Fruit fly (Drosophila melanogaster) whole organism, embryonic: ENCODE measurements around the gene CG7342.

Experiments
- BEAF-32 ChIP-seq: fragments of 200-800 bp; sonication (Bioruptor generic); optimal IDR thresholded peaks from 3 replicates; lab custom pipeline; 2017; ENCODE audit warnings: missing biosample characterization, missing genetic modification characterization, mild to moderate bottlenecking, moderate library complexity, missing genetic modification reagents
- CG12391 ChIP-seq: fragments of 200-800 bp; sonication (Bioruptor generic); optimal IDR thresholded peaks from 3 replicates; lab custom pipeline; 2018; ENCODE audit warnings: missing biosample characterization, mild to moderate bottlenecking, missing genetic modification characterization, moderate library complexity
- CG12659 ChIP-seq: fragments of 200-800 bp; sonication (Bioruptor generic); optimal IDR thresholded peaks from 3 replicates; lab custom pipeline; 2017; ENCODE audit warnings: mild to moderate bottlenecking, missing biosample characterization, missing genetic modification reagents, missing genetic modification characterization
- CG14050 ChIP-seq: fragments of 200-800 bp; sonication (Bioruptor generic); IDR thresholded peaks from 3 replicates; pipeline ENCODE4 v1.3.6; 2022; ENCODE audit warnings: missing biosample characterization, missing genetic modification characterization
- CG14860 ChIP-seq: fragments of 200-800 bp; sonication (Bioruptor generic); IDR thresholded peaks from 3 replicates; pipeline ENCODE4 v1.3.6; 2022; ENCODE audit warnings: missing biosample characterization, missing genetic modification characterization; ENCODE audit not compliant: partially characterized antibody
- CG15269 ChIP-seq: fragments of 200-800 bp; sonication (Bioruptor generic); optimal IDR thresholded peaks from 2 replicates; lab custom pipeline; 2018; ENCODE audit warnings: missing biosample characterization, mild to moderate bottlenecking, missing genetic modification characterization, moderate library complexity
- CG15601 ChIP-seq: fragments of 200-800 bp; sonication (Bioruptor generic); optimal IDR thresholded peaks from 3 replicates; lab custom pipeline; 2019; ENCODE audit warnings: missing biosample characterization, mild to moderate bottlenecking, missing genetic modification characterization, moderate library complexity
- CG16779 ChIP-seq: fragments of 200-800 bp; sonication (Bioruptor generic); IDR thresholded peaks from 2 replicates; pipeline ENCODE4 v1.3.6; 2022; ENCODE audit warnings: missing biosample characterization, missing genetic modification characterization
- CG17361 ChIP-seq: fragments of 200-800 bp; sonication (Bioruptor generic); IDR thresholded peaks from 3 replicates; pipeline ENCODE4 v1.3.6; 2022; ENCODE audit warnings: missing biosample characterization, missing genetic modification characterization
- CG1792 ChIP-seq: fragments of 200-800 bp; sonication (Bioruptor generic); optimal IDR thresholded peaks from 2 replicates; lab custom pipeline; 2016; ENCODE audit warnings: missing biosample characterization, missing genetic modification characterization
- CG18262 ChIP-seq: fragments of 200-800 bp; optimal IDR thresholded peaks from 3 replicates; lab custom pipeline; 2019; ENCODE audit warnings: missing biosample characterization, mild to moderate bottlenecking, missing genetic modification characterization, moderate library complexity
- CG18476 ChIP-seq: fragments of 200-800 bp; sonication (Bioruptor generic); optimal IDR thresholded peaks from 2 replicates; lab custom pipeline; 2016; ENCODE audit warnings: missing biosample characterization, mild to moderate bottlenecking, missing genetic modification characterization
- CG18599 ChIP-seq: fragments of 200-800 bp; sonication (Bioruptor generic); optimal IDR thresholded peaks from 3 replicates; lab custom pipeline; 2017; ENCODE audit warnings: missing biosample characterization, missing genetic modification characterization, mild to moderate bottlenecking, moderate library complexity, missing genetic modification reagents
- CG31388 ChIP-seq: fragments of 200-800 bp; sonication (Bioruptor generic); optimal IDR thresholded peaks from 2 replicates; lab custom pipeline; 2016; ENCODE audit warnings: missing biosample characterization, missing genetic modification characterization
- CG32532 ChIP-seq: fragments of 200-800 bp; sonication (Bioruptor generic); IDR thresholded peaks from 2 replicates; pipeline ENCODE4 v1.3.6; 2022; ENCODE audit warnings: missing biosample characterization, missing genetic modification characterization
- CG6791 ChIP-seq: fragments of 200-800 bp; sonication (Bioruptor generic); IDR thresholded peaks from 3 replicates; pipeline ENCODE4 v1.3.6; 2022; ENCODE audit warnings: missing biosample characterization, missing genetic modification characterization; ENCODE audit not compliant: partially characterized antibody
- CG7357 ChIP-seq: fragments of 200-800 bp; sonication (Bioruptor generic); IDR thresholded peaks from 3 replicates; pipeline ENCODE4 v1.3.6; 2022; ENCODE audit warnings: missing biosample characterization, missing genetic modification characterization
- CG8359 ChIP-seq: fragments of 200-800 bp; sonication (Bioruptor generic); optimal IDR thresholded peaks from 2 replicates; lab custom pipeline; 2017; ENCODE audit warnings: missing biosample characterization, mild to moderate bottlenecking, missing genetic modification characterization, borderline replicate concordance
- CG8765 ChIP-seq: fragments of 200-800 bp; sonication (Bioruptor generic); IDR thresholded peaks from 2 replicates; pipeline ENCODE4 v1.3.6; 2022; ENCODE audit warnings: missing biosample characterization, missing genetic modification characterization
- CoRest ChIP-seq: fragments of 200-800 bp; sonication (Bioruptor generic); optimal IDR thresholded peaks from 3 replicates; lab custom pipeline; 2018; ENCODE audit warnings: missing biosample characterization, mild to moderate bottlenecking, missing genetic modification characterization, moderate library complexity
- D ChIP-seq, 2 experiments: fragments of 200-800 bp in 1 of 2; fragments of >200 bp in 1 of 2; sonication (Bioruptor generic) in 1 of 2; optimal IDR thresholded peaks; 2 replicates in 1 of 2; 3 replicates in 1 of 2; lab custom pipeline; 2017; ENCODE audit warnings: mild to moderate bottlenecking in 1 of 2, missing biosample characterization in 1 of 2, missing genetic modification characterization in 1 of 2, missing genetic modification reagents in 1 of 2
- Doc3 ChIP-seq: fragments of 200-800 bp; sonication (Bioruptor generic); IDR thresholded peaks from 3 replicates; pipeline ENCODE4 v1.3.6; 2022; ENCODE audit warnings: missing biosample characterization, missing genetic modification characterization; ENCODE audit not compliant: partially characterized antibody
- Ets65A ChIP-seq: fragments of 200-800 bp; sonication (Bioruptor generic); peaks from one replicate; lab custom pipeline; 2016; ENCODE audit warnings: missing biosample characterization, missing genetic modification characterization
- H15 ChIP-seq: fragments of 200-800 bp; sonication (Bioruptor generic); IDR thresholded peaks from 3 replicates; pipeline ENCODE4 v1.3.6; 2022; ENCODE audit warnings: missing biosample characterization, missing genetic modification characterization
- HHEX ChIP-seq: fragments of 200-800 bp; sonication (Bioruptor generic); optimal IDR thresholded peaks from 3 replicates; lab custom pipeline; 2017; ENCODE audit warnings: missing biosample characterization, mild to moderate bottlenecking, missing genetic modification characterization, missing genetic modification reagents
- HLH4C ChIP-seq: fragments of 200-800 bp; sonication (Bioruptor generic); IDR thresholded peaks from 3 replicates; pipeline ENCODE4 v1.3.6; 2022; ENCODE audit warnings: missing biosample characterization, missing genetic modification characterization; ENCODE audit not compliant: partially characterized antibody
- Hand ChIP-seq: fragments of 200-800 bp; sonication (Bioruptor generic); optimal IDR thresholded peaks from 2 replicates; lab custom pipeline; 2017; ENCODE audit warnings: mild to moderate bottlenecking, missing biosample characterization, missing genetic modification reagents, missing genetic modification characterization
- Med ChIP-seq: fragments of 200-800 bp; sonication (Bioruptor generic); peaks from one replicate; lab custom pipeline; 2016; ENCODE audit warnings: missing biosample characterization, missing genetic modification characterization, mild to moderate bottlenecking, inconsistent platforms, moderate library complexity
- NC2β ChIP-seq: fragments of 200-800 bp; sonication (Bioruptor generic); optimal IDR thresholded peaks from 2 replicates; lab custom pipeline; 2016; ENCODE audit warnings: missing biosample characterization, missing genetic modification characterization
- Oli ChIP-seq: fragments of 200-800 bp; sonication (Bioruptor generic); optimal IDR thresholded peaks from 2 replicates; lab custom pipeline; 2018; ENCODE audit warnings: missing biosample characterization, mild to moderate bottlenecking, missing genetic modification characterization, moderate library complexity
- Sin3A ChIP-seq: fragments of >200 bp; optimal IDR thresholded peaks from 2 replicates; lab custom pipeline; 2018
- Sry-δ ChIP-seq: fragments of 200-800 bp; sonication (Bioruptor generic); optimal IDR thresholded peaks from 2 replicates; lab custom pipeline; 2016; ENCODE audit warnings: missing biosample characterization, missing genetic modification characterization
- Usf ChIP-seq: fragments of 200-800 bp; sonication (Bioruptor generic); optimal IDR thresholded peaks from 2 replicates; lab custom pipeline; 2017; ENCODE audit warnings: missing genotype, missing biosample characterization, missing genetic modification characterization
- al ChIP-seq: fragments of 200-800 bp; sonication (Bioruptor generic); IDR thresholded peaks from 2 replicates; pipeline ENCODE4 v1.3.6; 2022; ENCODE audit warnings: missing biosample characterization, missing genetic modification characterization
- amos ChIP-seq: fragments of 200-800 bp; sonication (Bioruptor generic); IDR thresholded peaks from 2 replicates; pipeline ENCODE4 v1.3.6; 2022; ENCODE audit warnings: missing biosample characterization, missing genetic modification characterization; ENCODE audit not compliant: partially characterized antibody
- bab2 ChIP-seq: fragments of 200-800 bp; sonication (Bioruptor generic); optimal IDR thresholded peaks from 2 replicates; lab custom pipeline; 2016; ENCODE audit warnings: missing biosample characterization, missing genetic modification characterization
- chm ChIP-seq: fragments of 200-800 bp; sonication (Bioruptor generic); IDR thresholded peaks from 2 replicates; pipeline ENCODE4 v1.3.6; 2022; ENCODE audit warnings: missing biosample characterization, missing genetic modification characterization
- dmrt11E ChIP-seq: fragments of 200-800 bp; sonication (Bioruptor generic); optimal IDR thresholded peaks from 3 replicates; lab custom pipeline; 2018; ENCODE audit warnings: missing biosample characterization, mild to moderate bottlenecking, missing genetic modification characterization, moderate library complexity
- dmrt99B ChIP-seq: fragments of 200-800 bp; sonication (Bioruptor generic); optimal IDR thresholded peaks from 2 replicates; lab custom pipeline; 2018; ENCODE audit warnings: missing biosample characterization, mild to moderate bottlenecking, missing genetic modification characterization, moderate library complexity
- gem ChIP-seq: fragments of 200-800 bp; sonication (Bioruptor generic); optimal IDR thresholded peaks from 2 replicates; lab custom pipeline; 2019; ENCODE audit warnings: missing biosample characterization, mild to moderate bottlenecking, missing genetic modification characterization, moderate library complexity
- nmo ChIP-seq: fragments of 200-800 bp; sonication (Bioruptor generic); optimal IDR thresholded peaks from 2 replicates; lab custom pipeline; 2018; ENCODE audit warnings: missing biosample characterization, mild to moderate bottlenecking, missing genetic modification characterization, moderate library complexity
- pros ChIP-seq: fragments of 200-800 bp; sonication (Bioruptor generic); optimal IDR thresholded peaks from 3 replicates; lab custom pipeline; 2019; ENCODE audit warnings: missing biosample characterization, mild to moderate bottlenecking, missing genetic modification characterization, moderate library complexity
- rib ChIP-seq: fragments of 200-800 bp; sonication (Bioruptor generic); IDR thresholded peaks from 2 replicates; pipeline ENCODE4 v1.3.6; 2022; ENCODE audit warnings: missing biosample characterization, missing genetic modification characterization
- salm ChIP-seq: fragments of 200-800 bp; sonication (Bioruptor generic); optimal IDR thresholded peaks from 2 replicates; lab custom pipeline; 2018; ENCODE audit warnings: missing biosample characterization, mild to moderate bottlenecking, missing genetic modification characterization
- ssp ChIP-seq: fragments of 200-800 bp; sonication (Bioruptor generic); IDR thresholded peaks from 2 replicates; pipeline ENCODE4 v1.3.6; 2022; ENCODE audit warnings: missing biosample characterization, missing genetic modification characterization
- twi ChIP-seq: fragments of 200-800 bp; optimal IDR thresholded peaks from 2 replicates; lab custom pipeline; 2019; ENCODE audit warnings: missing biosample characterization, mild to moderate bottlenecking, missing genetic modification characterization, moderate library complexity
- unc-4 ChIP-seq: fragments of 200-800 bp; sonication (Bioruptor generic); IDR thresholded peaks from 2 replicates; pipeline ENCODE4 v1.3.6; 2022; ENCODE audit warnings: missing biosample characterization, missing genetic modification characterization; ENCODE audit not compliant: partially characterized antibody
- zen ChIP-seq: fragments of 200-800 bp; sonication (Bioruptor generic); optimal IDR thresholded peaks from 3 replicates; lab custom pipeline; 2018; ENCODE audit warnings: missing biosample characterization, mild to moderate bottlenecking, missing genetic modification characterization, moderate library complexity

CG7342 gene

DNA sequence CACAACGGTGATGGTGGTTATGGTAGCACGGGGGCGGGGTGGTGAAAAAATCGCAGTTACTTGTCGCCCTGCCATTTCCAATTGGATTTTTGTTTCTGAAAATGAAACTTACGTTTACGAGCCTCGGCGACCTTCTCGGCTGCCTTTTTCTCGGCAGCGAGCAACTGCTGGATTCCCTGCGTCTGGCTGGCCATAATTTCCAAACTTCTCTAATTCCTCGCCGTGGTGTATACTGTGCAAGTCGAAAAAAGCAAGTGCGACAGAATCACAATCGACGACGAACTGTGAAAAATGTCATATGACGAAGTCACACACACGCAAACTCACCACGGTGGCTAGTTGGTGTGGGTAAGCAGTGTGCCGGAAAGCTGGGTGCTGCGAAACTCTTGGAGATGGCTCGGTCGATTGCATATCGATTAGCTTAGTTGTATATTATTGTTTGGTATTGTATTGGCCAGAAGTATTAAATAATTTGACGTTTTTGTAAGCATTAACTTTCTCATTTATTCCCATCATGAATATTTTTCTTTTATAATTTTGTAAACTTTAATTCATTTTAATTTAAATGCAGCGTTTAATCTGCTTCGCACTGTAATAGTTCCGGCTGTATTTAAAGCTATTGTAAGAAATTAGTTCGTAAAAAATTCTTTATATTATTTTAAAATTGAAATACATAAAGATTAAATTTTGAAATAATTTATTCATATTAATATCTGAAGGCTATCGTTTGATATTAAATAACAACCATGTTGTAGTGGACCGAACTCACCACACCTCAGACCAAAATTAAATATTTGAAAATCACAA, 41.1 kb downstream of the CG7342 start, which contains the start of gene Vha13 (continued):
- TF ChIP-seq dmrt99B (peak; percentile 17), ssp (GFP tag; lab: Robert Waterston, UW) (peak; percentile 55), Hand (peak; percentile 50), al (GFP tag; lab: Robert Waterston, UW) (0 out of 2 replicates have a peak, but pooled peaks have one; percentile 23), zen (tag; lab: Kevin White, UChicago) (no peak), CG8359 (GFP tag; lab: Kevin White, UChicago) (no peak), CG14050 (GFP tag; lab: Robert Waterston, UW) (no peak), Sry-δ (GFP tag; lab: Kevin White, UChicago) (peak; percentile 88), CG7357 (0 out of 3 replicates have a peak, but pooled peaks have one; percentile 26), CG17361 (peak; percentile 69), dmrt11E (peak; percentile 9), H15 (GFP tag; lab: Robert Waterston, UW) (peak; percentile 38; the same call in 1 of the 3 replicates), amos (GFP tag; lab: Robert Waterston, UW) (peak; percentile 78), CG18262 (tag; lab: Kevin White, UChicago) (peak; percentile 22), CoRest (tag; lab: Kevin White, UChicago) (peak; percentile 35), Usf (GFP tag; lab: Kevin White, UChicago) (peak; percentile 33), CG8765 (GFP tag; lab: Robert Waterston, UW) (no peak), CG12391 (tag; lab: Kevin White, UChicago) (peak; percentile 36), CG15269 (tag; lab: Kevin White, UChicago) (no peak), twi (tag; lab: Kevin White, UChicago) (no peak), CG18476 (no peak), chm (GFP tag; lab: Robert Waterston, UW) (peak; percentile 82), Med (GFP tag; lab: Kevin White, UChicago) (peak; percentile 91), gem (tag; lab: Kevin White, UChicago) (peak; percentile 51), CG31388 (GFP tag; lab: Kevin White, UChicago) (no peak), pros (GFP tag; lab: Kevin White, UChicago) (no peak), CG6791 (GFP tag; lab: Robert Waterston, UW) (peak; percentile 82), Doc3 (GFP tag; lab: Robert Waterston, UW) (no peak), rib (GFP tag; lab: Robert Waterston, UW) (no peak; the same call in 1 of the 2 replicates), salm (no peak)

DNA sequence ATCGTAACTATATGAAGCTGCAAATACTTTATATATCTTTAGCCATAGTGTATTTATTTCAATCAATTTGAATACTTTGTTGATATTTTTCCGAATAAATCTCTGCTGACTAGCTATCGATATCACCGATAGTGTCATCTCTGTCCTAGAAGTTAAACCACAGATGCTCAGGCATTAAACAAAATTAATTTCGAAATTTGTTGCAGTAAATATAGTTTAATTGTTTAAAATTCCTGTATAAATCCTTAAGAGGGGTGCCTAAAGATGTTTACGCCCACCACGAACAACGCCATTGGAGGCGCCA, 41.7 kb downstream of the CG7342 start, which contains the start of gene Nup58:
Gene Nup58 (plus strand): TSS at position 126 of the 304 bp plus-strand sequence.
- TF ChIP-seq CG16779 (GFP tag; lab: Robert Waterston, UW) = no peak
- TF ChIP-seq CG18599 = no peak
- peak; percentile 80 for TF ChIP-seq unc-4 (GFP tag; lab: Robert Waterston, UW)
- TF ChIP-seq CG32532 (GFP tag; lab: Robert Waterston, UW) = peak; percentile 40
- peak; percentile 64 for TF ChIP-seq HLH4C (GFP tag; lab: Robert Waterston, UW)
- no peak for TF ChIP-seq NC2β (GFP tag; lab: Kevin White, UChicago)
- no peak for TF ChIP-seq CG1792 (GFP tag; lab: Kevin White, UChicago)
- TF ChIP-seq CG15601 (tag; lab: Kevin White, UChicago) = no peak
- TF ChIP-seq Ets65A (GFP tag; lab: Kevin White, UChicago) = peak; percentile 41
- no peak for TF ChIP-seq nmo
- TF ChIP-seq Oli (tag; lab: Kevin White, UChicago) = no peak
- no peak for TF ChIP-seq HHEX
- peak; percentile 69 for TF ChIP-seq BEAF-32 (GFP tag; lab: Kevin White, UChicago)
- TF ChIP-seq CG14860 (GFP tag; lab: Robert Waterston, UW) = peak; percentile 66
- no peak for TF ChIP-seq CG12659
- TF ChIP-seq Sin3A (lab: Kevin White, UChicago) = no peak
- no peak for TF ChIP-seq Usf (GFP tag; lab: Kevin White, UChicago)
- TF ChIP-seq bab2 (GFP tag; lab: Kevin White, UChicago) = no peak
- peak; percentile 77 for TF ChIP-seq Doc3 (GFP tag; lab: Robert Waterston, UW)
- TF ChIP-seq D (optimal IDR thresholded peaks at IDR 0.05; lab: Kevin White, UChicago) = no peak
- TF ChIP-seq D (GFP tag; optimal IDR thresholded peaks at IDR 0.05; lab: Kevin White, UChicago) = no peak
